Worm (Caenorhabditis elegans) whole organism, L3 larva: ENCODE data around the gene M02E1.1.
"Not testable (repeated sequence)": the region's sequence is repeated elsewhere in the genome, so short reads cannot be mapped to it uniquely, and the experiment has no call there.

Experiments
- R02D3.7 ChIP-seq: fragments of 150-350 bp; optimal IDR thresholded peaks from 2 replicates; lab custom pipeline; 2014; ENCODE audit warnings: missing biosample characterization, missing genetic modification characterization
- aly-2 ChIP-seq: fragments of 150-350 bp; optimal IDR thresholded peaks from 2 replicates; lab custom pipeline; 2014; ENCODE audit warnings: missing biosample characterization, missing genetic modification characterization
- ama-1 ChIP-seq: fragments of 150-350 bp; optimal IDR thresholded peaks from 2 replicates; lab custom pipeline; 2018
- ceh-16 ChIP-seq: sonication (generic microtip); optimal IDR thresholded peaks from 2 replicates; lab custom pipeline; 2017; ENCODE audit warnings: missing biosample characterization, missing genetic modification characterization
- ceh-28 ChIP-seq: fragments of 150-350 bp; optimal IDR thresholded peaks from 2 replicates; lab custom pipeline; 2014; ENCODE audit warnings: missing biosample characterization, missing genetic modification reagents, missing genetic modification characterization
- ceh-82 ChIP-seq: fragments of 150-350 bp; optimal IDR thresholded peaks from 2 replicates; lab custom pipeline; 2014; ENCODE audit warnings: missing biosample characterization, missing genetic modification characterization
- ceh-9 ChIP-seq: sonication (generic microtip); optimal IDR thresholded peaks from 2 replicates; lab custom pipeline; 2018; ENCODE audit warnings: missing biosample characterization, missing genetic modification characterization
- egl-5 ChIP-seq: fragments of 150-350 bp; optimal IDR thresholded peaks from 2 replicates; lab custom pipeline; 2017; ENCODE audit warnings: missing biosample characterization, missing genetic modification reagents, missing genetic modification characterization, inconsistent platforms
- elt-1 ChIP-seq: fragments of 150-350 bp; optimal IDR thresholded peaks from 2 replicates; lab custom pipeline; 2014; ENCODE audit warnings: missing biosample characterization, missing genetic modification characterization
- elt-2 ChIP-seq: sonication (generic microtip); optimal IDR thresholded peaks from 2 replicates; lab custom pipeline; 2016; ENCODE audit warnings: missing genetic modification reagents, mild to moderate bottlenecking, missing genetic modification characterization, missing compliant biosample characterization
- elt-3 ChIP-seq, 3 experiments: fragments of 150-350 bp in 1 of 3; sonication (generic microtip) in 2 of 3; optimal IDR thresholded peaks; 2 replicates in 2 of 3; 4 replicates in 1 of 3; lab custom pipeline; 2014 to 2017; ENCODE audit warnings: missing biosample characterization in 3 of 3, missing genetic modification characterization in 3 of 3
- fkh-10 ChIP-seq: sonication (generic microtip); optimal IDR thresholded peaks from 2 replicates; lab custom pipeline; 2017; ENCODE audit warnings: missing biosample characterization, missing genetic modification reagents, missing genetic modification characterization
- fos-1 ChIP-seq: fragments of 150-350 bp; optimal IDR thresholded peaks from 2 replicates; lab custom pipeline; 2014; ENCODE audit warnings: missing biosample characterization, missing genetic modification characterization
- hmg-11 ChIP-seq: sonication (generic microtip); optimal IDR thresholded peaks from 2 replicates; lab custom pipeline; 2016; ENCODE audit warnings: missing genetic modification characterization, missing compliant biosample characterization
- lin-15B ChIP-seq: fragments of 150-350 bp; optimal IDR thresholded peaks from 2 replicates; lab custom pipeline; 2014; ENCODE audit warnings: missing biosample characterization, missing genetic modification characterization
- lin-39 ChIP-seq: fragments of 150-350 bp; optimal IDR thresholded peaks from 2 replicates; lab custom pipeline; 2018; ENCODE audit warnings: missing biosample characterization, missing genetic modification reagents, missing genetic modification characterization
- lsy-12 ChIP-seq: sonication (generic microtip); optimal IDR thresholded peaks from 2 replicates; lab custom pipeline; 2016; ENCODE audit warnings: mild to moderate bottlenecking, missing genetic modification characterization, missing compliant biosample characterization
- mdl-1 ChIP-seq: fragments of 150-350 bp; optimal IDR thresholded peaks from 2 replicates; lab custom pipeline; 2014; ENCODE audit warnings: missing biosample characterization, missing genetic modification characterization
- nfya-1 ChIP-seq: sonication (generic microtip); optimal IDR thresholded peaks from 2 replicates; lab custom pipeline; 2017; ENCODE audit warnings: missing genetic modification characterization, mild to moderate bottlenecking, missing compliant biosample characterization, antibody characterized with exemption, moderate library complexity; ENCODE audit not compliant: insufficient read depth
- nhr-11 ChIP-seq: fragments of 150-350 bp; optimal IDR thresholded peaks from 2 replicates; lab custom pipeline; 2014; ENCODE audit warnings: missing biosample characterization, missing genetic modification characterization
- nhr-12 ChIP-seq: fragments of 150-350 bp; optimal IDR thresholded peaks from 2 replicates; lab custom pipeline; 2014; ENCODE audit warnings: missing biosample characterization, missing genetic modification characterization
- nhr-23 ChIP-seq: fragments of 150-350 bp; optimal IDR thresholded peaks from 2 replicates; lab custom pipeline; 2014; ENCODE audit warnings: missing biosample characterization, missing genetic modification reagents, missing genetic modification characterization
- nhr-237 ChIP-seq: fragments of 150-350 bp; optimal IDR thresholded peaks from 2 replicates; lab custom pipeline; 2014; ENCODE audit warnings: missing biosample characterization, missing genetic modification characterization
- nhr-25 ChIP-seq: sonication (generic microtip); optimal IDR thresholded peaks from 2 replicates; lab custom pipeline; 2017; ENCODE audit warnings: missing biosample characterization, missing genetic modification characterization
- nhr-28 ChIP-seq: fragments of 150-350 bp; optimal IDR thresholded peaks from 2 replicates; lab custom pipeline; 2014; ENCODE audit warnings: missing biosample characterization, missing genetic modification characterization
- nhr-67 ChIP-seq: fragments of 150-350 bp; optimal IDR thresholded peaks from 2 replicates; lab custom pipeline; 2014; ENCODE audit warnings: missing biosample characterization, missing genetic modification characterization
- nhr-76 ChIP-seq: fragments of 150-350 bp; sonication (generic microtip); optimal IDR thresholded peaks from 5 replicates; lab custom pipeline; 2014; ENCODE audit warnings: missing biosample characterization, missing genetic modification characterization
- nhr-77 ChIP-seq: fragments of 150-350 bp; optimal IDR thresholded peaks from 2 replicates; lab custom pipeline; 2014; ENCODE audit warnings: missing biosample characterization, missing genetic modification characterization
- pha-4 ChIP-seq: fragments of 150-350 bp; optimal IDR thresholded peaks from 2 replicates; lab custom pipeline; 2014; ENCODE audit warnings: missing biosample characterization, missing genetic modification reagents, missing genetic modification characterization
- pqm-1 ChIP-seq: fragments of 150-350 bp; optimal IDR thresholded peaks from 2 replicates; lab custom pipeline; 2017; ENCODE audit warnings: missing biosample characterization, missing genetic modification characterization, inconsistent platforms
- skn-1 ChIP-seq: fragments of 150-350 bp; optimal IDR thresholded peaks from 2 replicates; lab custom pipeline; 2014; ENCODE audit warnings: missing biosample characterization, missing genetic modification characterization
- snpc-4 ChIP-seq: fragments of 150-350 bp; optimal IDR thresholded peaks from 2 replicates; lab custom pipeline; 2014; ENCODE audit warnings: missing biosample characterization, missing genetic modification characterization
- tbx-2 ChIP-seq: sonication (generic microtip); optimal IDR thresholded peaks from 2 replicates; lab custom pipeline; 2016; ENCODE audit warnings: mild to moderate bottlenecking, missing genetic modification characterization, missing compliant biosample characterization
- unc-39 ChIP-seq: sonication (generic microtip); optimal IDR thresholded peaks from 4 replicates; lab custom pipeline; 2017; ENCODE audit warnings: missing biosample characterization, missing genetic modification characterization
- zag-1 ChIP-seq: fragments of 150-350 bp; optimal IDR thresholded peaks from 2 replicates; lab custom pipeline; 2014; ENCODE audit warnings: missing biosample characterization, missing genetic modification characterization
- ztf-11 ChIP-seq: fragments of 150-350 bp; optimal IDR thresholded peaks from 2 replicates; lab custom pipeline; 2014; ENCODE audit warnings: missing biosample characterization, missing genetic modification characterization
- ztf-4 ChIP-seq: fragments of 150-350 bp; optimal IDR thresholded peaks from 2 replicates; lab custom pipeline; 2014; ENCODE audit warnings: missing biosample characterization, missing genetic modification characterization

Gene M02E1.1

ce11 chrX:325597-326161, at the start of gene M02E1.1:
Gene M02E1.1, plus strand, starts transcription at chrX:326111.
- TF ChIP-seq hmg-11 (peak; percentile 46), ceh-28 (tag; lab: Kevin White, UChicago) (peak; percentile 76), nhr-12 (tag; lab: Kevin White, UChicago) (no peak), ama-1 (lab: Kevin White, UChicago) (peak; percentile 26), nhr-23 (tag; lab: Kevin White, UChicago) (peak; percentile 50), elt-2 (tag; lab: Kevin White, UChicago) (peak; percentile 11), nfya-1 (tag; lab: Kevin White, UChicago) (peak; percentile 36), unc-39 (no peak), nhr-25 (tag; lab: Kevin White, UChicago) (peak; percentile 9), nhr-28 (tag; lab: Kevin White, UChicago) (no peak), pha-4 (peak; percentile 47)

DNA sequence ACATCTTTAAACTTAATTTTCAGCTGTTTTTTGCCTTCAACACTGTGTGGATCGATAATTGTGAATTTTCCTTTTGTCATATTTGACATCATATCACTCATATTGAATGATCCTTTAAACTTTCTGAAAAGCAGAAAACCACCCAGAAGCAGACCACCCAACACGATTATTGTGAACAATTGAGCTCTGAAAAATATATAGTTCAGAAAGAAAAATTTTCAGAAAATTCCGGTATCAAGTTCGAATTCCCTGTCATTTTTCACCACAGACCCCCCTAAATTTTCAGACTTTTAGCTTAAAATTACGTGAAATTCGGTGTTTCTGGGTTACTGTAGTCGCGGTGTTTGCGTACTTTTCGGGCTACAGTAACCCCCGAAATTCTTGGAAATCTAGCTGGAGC, 39.8 kb upstream of the M02E1.1 start, which contains the start of gene Y47C4A.1:
Gene Y47C4A.1, minus strand, starts transcription at position 101 of the 400 bp plus-strand sequence.
- not testable (repeated sequence) for TF ChIP-seq nhr-25, nhr-23, fos-1 (tag; lab: Kevin White, UChicago)
- TF ChIP-seq, all 47 proteins: peak for 0; not testable (repeated sequence) for 47

- TF ChIP-seq ceh-82 (tag; lab: Kevin White, UChicago): no peak
- TF ChIP-seq nhr-23 (tag; lab: Kevin White, UChicago): peak; percentile 50
- TF ChIP-seq mdl-1 (tag; lab: Kevin White, UChicago): no peak
Measured at ce11 chrX:295726-296125, 30.2 kb upstream of the M02E1.1 start.

- TF ChIP-seq ceh-9 (no peak), aly-2 (tag; lab: Kevin White, UChicago) (no peak), nhr-237 (tag; lab: Kevin White, UChicago) (no peak), ama-1 (lab: Kevin White, UChicago) (no peak), ztf-4 (tag; lab: Kevin White, UChicago) (no peak), nfya-1 (tag; lab: Kevin White, UChicago) (no peak), pqm-1 (tag; lab: Kevin White, UChicago) (no peak), ceh-82 (tag; lab: Kevin White, UChicago) (no peak), lsy-12 (tag; lab: Kevin White, UChicago) (no peak), nhr-67 (no peak), nhr-23 (tag; lab: Kevin White, UChicago) (no peak), hmg-11 (no peak), elt-3 (tag; optimal IDR thresholded peaks at IDR 0.05; lab: Kevin White, UChicago) (no peak)
Measured at ce11 chrX:296934-297333, 29.0 kb upstream of the M02E1.1 start, which contains the start of gene R57.2. Gene R57.2, plus strand, starts transcription at chrX:297234.

DNA sequence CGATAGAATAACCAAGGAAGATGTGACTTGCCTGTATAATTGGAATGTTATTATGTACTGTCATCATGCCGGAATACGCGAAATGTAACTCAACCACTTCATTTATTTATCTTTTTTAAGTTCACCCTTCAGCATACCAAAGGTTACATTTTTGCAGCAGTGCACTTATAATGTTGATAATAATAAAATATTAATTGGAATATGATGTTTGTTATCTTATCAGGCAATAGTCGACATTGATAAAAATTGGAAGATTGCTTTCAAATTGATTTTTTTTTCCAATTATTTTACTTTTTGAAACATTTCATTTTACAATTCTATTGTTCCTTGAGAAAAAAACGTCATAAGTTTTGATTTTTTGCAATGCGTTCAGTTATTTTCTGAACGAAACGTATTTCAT, 26.8 kb upstream of the M02E1.1 start:
- TF ChIP-seq aly-2 (tag; lab: Kevin White, UChicago) (no peak), elt-2 (tag; lab: Kevin White, UChicago) (peak; percentile 83), tbx-2 (tag; lab: Kevin White, UChicago) (no peak), pqm-1 (tag; lab: Kevin White, UChicago) (peak; percentile 75), snpc-4 (tag; lab: Kevin White, UChicago) (no peak), lsy-12 (tag; lab: Kevin White, UChicago) (no peak), skn-1 (tag; lab: Kevin White, UChicago) (no peak), ceh-16 (no peak), pha-4 (no peak)

DNA sequence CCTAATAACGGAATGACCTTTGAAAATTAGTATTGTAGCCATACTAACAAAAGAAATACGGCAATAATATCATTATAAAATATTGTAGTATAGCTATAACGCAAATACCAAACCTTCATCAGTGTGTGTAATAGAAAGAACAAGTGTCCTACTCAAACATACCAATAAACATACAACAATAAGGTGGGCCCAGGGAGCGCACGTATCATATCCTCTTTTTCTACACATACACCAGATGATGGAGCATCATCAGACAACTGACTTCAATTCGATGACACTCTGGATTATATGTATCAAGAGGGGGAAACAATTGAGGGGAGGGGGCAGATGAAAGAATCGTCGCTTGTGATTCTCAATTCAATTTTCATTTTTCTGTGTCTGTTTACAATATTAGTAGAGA, 25.7 kb upstream of the M02E1.1 start:
- TF ChIP-seq ceh-82 (tag; lab: Kevin White, UChicago) (no peak), zag-1 (tag; lab: Kevin White, UChicago) (no peak), fos-1 (tag; lab: Kevin White, UChicago) (no peak), hmg-11 (no peak), nhr-12 (tag; lab: Kevin White, UChicago) (no peak), lin-15B (tag; lab: Kevin White, UChicago) (no peak), aly-2 (tag; lab: Kevin White, UChicago) (no peak), lin-39 (tag; lab: Kevin White, UChicago) (no peak), elt-1 (tag; lab: Kevin White, UChicago) (no peak), pha-4 (no peak), nhr-11 (tag; lab: Kevin White, UChicago) (no peak), nhr-28 (tag; lab: Kevin White, UChicago) (no peak), snpc-4 (tag; lab: Kevin White, UChicago) (no peak), nhr-77 (no peak), nhr-76 (tag; lab: Kevin White, UChicago) (no peak), fkh-10 (GFP tag; lab: Kevin White, UChicago) (no peak), R02D3.7 (no peak), egl-5 (no peak), elt-2 (tag; lab: Kevin White, UChicago) (no peak), ztf-11 (no peak)
